Worm (Caenorhabditis elegans): ENCODE data around the gene F52E1.2.

The F52E1.2 gene

DNA sequence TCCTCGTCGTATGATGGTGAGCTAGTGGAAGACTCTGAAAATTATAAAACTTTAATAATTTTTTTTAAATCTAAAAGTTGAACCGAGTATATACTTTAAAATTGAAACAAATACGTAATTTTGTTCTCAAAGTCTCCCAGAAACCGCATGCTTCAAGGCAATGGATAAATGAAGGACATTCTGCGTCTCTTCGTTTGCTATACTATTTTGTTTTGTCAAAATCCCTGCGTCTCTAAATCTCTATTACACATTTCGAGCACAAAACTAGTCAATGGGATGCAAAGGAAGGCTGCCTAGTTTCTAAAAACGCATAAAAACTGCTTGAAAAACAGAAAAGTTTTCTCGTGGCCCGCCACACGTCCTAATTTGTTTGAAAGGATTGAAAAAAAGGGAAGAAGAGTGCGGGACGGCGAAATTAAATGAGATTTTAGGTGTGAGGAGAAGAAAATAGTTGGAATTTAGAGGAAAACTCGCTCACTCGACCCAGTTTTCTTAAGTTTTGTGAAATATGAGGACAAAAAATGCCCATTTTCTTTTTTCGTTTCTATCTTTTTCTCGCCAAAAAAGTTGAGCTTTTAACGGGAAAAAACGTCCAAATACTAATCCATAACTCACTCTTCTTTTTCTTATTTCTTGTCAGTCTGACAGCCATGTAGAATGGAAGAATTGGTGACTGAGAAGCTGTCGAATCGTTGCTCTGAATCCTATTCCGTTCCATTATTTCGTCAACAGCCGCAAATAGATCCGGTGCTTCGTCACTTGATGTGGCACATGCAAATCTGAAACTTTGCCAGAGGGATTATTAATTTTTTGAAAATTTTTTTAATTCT lies 18.4 kb downstream of the F52E1.2 start:
- TF ChIP-seq ztf-4 (tag; optimal IDR thresholded peaks at IDR 0.05) = no peak
- no peak for TF ChIP-seq alr-1 (tag; optimal IDR thresholded peaks at IDR 0.05)
- no peak for TF ChIP-seq elt-3 (tag; optimal IDR thresholded peaks at IDR 0.05)
- TF ChIP-seq egl-27 (tag; optimal IDR thresholded peaks at IDR 0.05) = no peak
- TF ChIP-seq lsy-2 (tag; optimal IDR thresholded peaks at IDR 0.05) = peak in 1 of 2 experiments; percentile 20
- no peak for TF ChIP-seq ztf-11 (tag; optimal IDR thresholded peaks at IDR 0.05)
- no peak for TF ChIP-seq nhr-10 (tag; optimal IDR thresholded peaks at IDR 0.05)
- TF ChIP-seq dmd-4 (tag; optimal IDR thresholded peaks at IDR 0.05) = no peak
- TF ChIP-seq nhr-12 (tag; optimal IDR thresholded peaks at IDR 0.05) = no peak
- no peak for TF ChIP-seq ZK546.5 (tag; optimal IDR thresholded peaks at IDR 0.05)
- no peak for TF ChIP-seq nhr-21 (tag; optimal IDR thresholded peaks at IDR 0.05)
- TF ChIP-seq ztf-1 (GFP tag; conservative IDR thresholded peaks at IDR 0.05) = no peak
- TF ChIP-seq mdl-1 (tag; optimal IDR thresholded peaks at IDR 0.05) = no peak
- peak; percentile 71 for TF ChIP-seq sma-9 (GFP tag; optimal IDR thresholded peaks at IDR 0.05)
- no peak for TF ChIP-seq sma-9 (tag; optimal IDR thresholded peaks at IDR 0.05)
- no peak for TF ChIP-seq mbf-1 (tag; optimal IDR thresholded peaks at IDR 0.05)
- TF ChIP-seq C34F6.9 (tag; optimal IDR thresholded peaks at IDR 0.05) = peak; percentile 59
- TF ChIP-seq unc-55 (GFP tag; optimal IDR thresholded peaks at IDR 0.05) = peak; percentile 60

ce11 chrV:8434400-8434827 lies 24.0 kb downstream of the F52E1.2 start:
- TF ChIP-seq blmp-1 (tag; optimal IDR thresholded peaks at IDR 0.05; ENCODE audit: insufficient read depth) (peak; percentile 73), F13H6.1 (tag; optimal IDR thresholded peaks at IDR 0.05) (peak; percentile 36), gmeb-1 (tag; optimal IDR thresholded peaks at IDR 0.05) (peak; percentile 32), nhr-25 (tag; optimal IDR thresholded peaks at IDR 0.05) (peak; percentile 35), sem-4 (tag; optimal IDR thresholded peaks at IDR 0.05) (no peak), crh-2 (tag; optimal IDR thresholded peaks at IDR 0.05) (peak; percentile 37), sma-9 (GFP tag; optimal IDR thresholded peaks at IDR 0.05) (peak; percentile 5), sma-9 (tag; optimal IDR thresholded peaks at IDR 0.05) (no peak), fos-1 (tag; optimal IDR thresholded peaks at IDR 0.05) (peak; percentile 65), ceh-82 (tag; optimal IDR thresholded peaks at IDR 0.05) (no peak), ztf-4 (tag; optimal IDR thresholded peaks at IDR 0.05) (no peak), nhr-129 (tag; optimal IDR thresholded peaks at IDR 0.05) (peak; percentile 36), dmd-4 (tag; optimal IDR thresholded peaks at IDR 0.05) (no peak)

DNA sequence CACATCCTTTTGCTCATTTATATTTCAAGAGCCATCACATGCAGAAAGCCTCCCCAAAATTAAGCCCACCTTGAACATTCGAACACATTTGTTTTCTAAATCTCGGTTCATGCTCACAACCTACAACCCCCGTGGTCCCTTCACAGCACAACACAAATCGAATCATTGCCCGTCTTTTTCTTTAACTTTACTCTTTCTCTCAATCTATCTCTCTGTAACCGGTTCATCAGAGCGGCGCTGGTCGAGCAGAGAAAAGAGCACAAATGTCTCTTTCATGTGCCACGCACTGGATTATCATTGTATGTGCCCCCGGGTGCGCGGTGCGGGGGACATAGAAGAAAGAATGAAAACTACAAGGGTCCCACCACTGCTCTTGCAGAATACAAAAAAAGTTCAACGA lies 24.9 kb downstream of the F52E1.2 start:
- TF ChIP-seq sem-4 (tag; optimal IDR thresholded peaks at IDR 0.05) (no peak), nhr-21 (tag; optimal IDR thresholded peaks at IDR 0.05) (no peak)

DNA sequence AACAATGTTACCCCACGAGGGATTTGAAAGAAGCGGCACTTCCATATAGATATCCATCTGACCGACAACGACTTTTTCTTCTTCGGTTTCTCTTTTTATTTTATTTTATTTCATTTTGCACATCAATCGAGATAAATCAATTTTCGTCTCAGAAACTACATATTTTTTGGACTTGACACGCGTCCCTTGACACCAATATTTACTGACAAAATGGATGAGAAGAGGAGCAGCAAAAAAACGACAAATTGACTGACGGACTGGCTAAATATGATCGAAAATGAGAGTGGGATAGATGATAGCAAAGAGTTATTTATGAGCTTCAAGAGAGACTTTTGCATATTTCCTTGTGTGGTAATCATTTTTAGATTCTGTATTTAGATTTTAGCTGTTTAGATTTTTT lies 27.0 kb downstream of the F52E1.2 start:
- TF ChIP-seq mab-5 (tag; optimal IDR thresholded peaks at IDR 0.05) (peak; percentile 74), lin-11 (tag; optimal IDR thresholded peaks at IDR 0.05) (no peak), ztf-4 (tag; optimal IDR thresholded peaks at IDR 0.05) (no peak)

- TF ChIP-seq dmd-4 (tag; optimal IDR thresholded peaks at IDR 0.05) (no peak), ztf-4 (tag; optimal IDR thresholded peaks at IDR 0.05) (no peak), zag-1 (tag; optimal IDR thresholded peaks at IDR 0.05) (no peak), nhr-11 (tag; optimal IDR thresholded peaks at IDR 0.05) (no peak), sem-4 (tag; optimal IDR thresholded peaks at IDR 0.05) (no peak), sma-9 (GFP tag; optimal IDR thresholded peaks at IDR 0.05) (no peak), sma-9 (tag; optimal IDR thresholded peaks at IDR 0.05) (no peak), fos-1 (tag; optimal IDR thresholded peaks at IDR 0.05) (no peak), peb-1 (tag; optimal IDR thresholded peaks at IDR 0.05) (no peak), unc-39 (tag; optimal IDR thresholded peaks at IDR 0.05) (no peak), snpc-4 (tag; optimal IDR thresholded peaks at IDR 0.05) (no peak), ceh-16 (tag; optimal IDR thresholded peaks at IDR 0.05) (no peak), R02D3.7 (tag; optimal IDR thresholded peaks at IDR 0.05) (no peak), mab-5 (tag; optimal IDR thresholded peaks at IDR 0.05) (no peak)
These were observed 34.0 kb downstream of the F52E1.2 start, which contains the start of gene lmd-3 for ce11 chrV:8444357-8444856. Gene lmd-3 (minus strand): TSS chrV:8444806.
